Fruit fly (Drosophila melanogaster): Measurements from ENCODE around the gene Pkc98E.

Pkc98E gene

dm6 chr3R:29040526-29041195 lies 1.7 kb downstream of the Pkc98E start (continued):
- TF ChIP-seq CG18262 (tag; optimal IDR thresholded peaks at IDR 0.05) (peak; percentile 76), CrebB (tag; optimal IDR thresholded peaks at IDR 0.05) (peak; percentile 17), dati (GFP tag; IDR thresholded peaks at IDR 0.05) (no peak), CG31365 (tag; optimal IDR thresholded peaks at IDR 0.05) (no peak), toy (GFP tag; IDR thresholded peaks at IDR 0.05) (0 out of 2 replicates have a peak, but pooled peaks have one; percentile 9), Side (GFP tag; optimal IDR thresholded peaks at IDR 0.05) (no peak), CG7839 (tag; optimal IDR thresholded peaks at IDR 0.05) (no peak), CG6813 (GFP tag; optimal IDR thresholded peaks at IDR 0.05) (no peak), crc (GFP tag; optimal IDR thresholded peaks at IDR 0.05) (no peak), CG12219 (GFP tag; optimal IDR thresholded peaks at IDR 0.05) (peak; percentile 46), Spps (tag; optimal IDR thresholded peaks at IDR 0.05) (peak; percentile 13), CG31441 (GFP tag; IDR thresholded peaks at IDR 0.05) (no peak; the same call in 1 of the 2 replicates), Hr3 (GFP tag; optimal IDR thresholded peaks at IDR 0.05) (peak; percentile 70), H2.0 (GFP tag; IDR thresholded peaks at IDR 0.05) (no peak), Bgb (GFP tag; IDR thresholded peaks at IDR 0.05; ENCODE audit: partially characterized antibody) (no peak), cwo (GFP tag; optimal IDR thresholded peaks at IDR 0.05) (peak; percentile 71), zfh1 (GFP tag; IDR thresholded peaks at IDR 0.05) (no peak), Sox102F (GFP tag; optimal IDR thresholded peaks at IDR 0.05) (no peak), CG15514 (GFP tag; optimal IDR thresholded peaks at IDR 0.05) (no peak), Awh (GFP tag; IDR thresholded peaks at IDR 0.05) (peak; percentile 48; the same call in 1 of the 2 replicates), CG6254 (GFP tag; optimal IDR thresholded peaks at IDR 0.05) (no peak), run (tag; optimal IDR thresholded peaks at IDR 0.05) (peak; percentile 77), CG6765 (GFP tag; optimal IDR thresholded peaks at IDR 0.05) (peak; percentile 57), CG10366 (GFP tag; IDR thresholded peaks at IDR 0.05) (peak; percentile 48; the same call in 1 of the 2 replicates), oc (tag; optimal IDR thresholded peaks at IDR 0.05) (no peak), Meics (GFP tag; optimal IDR thresholded peaks at IDR 0.05) (peak; percentile 78), Elba2 (GFP tag; optimal IDR thresholded peaks at IDR 0.05) (no peak), grau (tag; optimal IDR thresholded peaks at IDR 0.05) (peak; percentile 82), CG11560 (tag; IDR thresholded peaks at IDR 0.05) (no peak), CG10979 (tag; optimal IDR thresholded peaks at IDR 0.05) (peak; percentile 60), chinmo (GFP tag; IDR thresholded peaks at IDR 0.05; ENCODE audit: partially characterized antibody) (peak; percentile 64; the same call in 1 of the 4 replicates), pzg (GFP tag; optimal IDR thresholded peaks at IDR 0.05) (no peak), Kr (GFP tag; optimal IDR thresholded peaks at IDR 0.05) (no peak), Trl (optimal IDR thresholded peaks at IDR 0.05) (no peak), Trl (GFP tag; optimal IDR thresholded peaks at IDR 0.05) (no peak), HLH4C (GFP tag; IDR thresholded peaks at IDR 0.05; ENCODE audit: partially characterized antibody) (no peak), exex (tag; optimal IDR thresholded peaks at IDR 0.05) (no peak), sisA (GFP tag; IDR thresholded peaks at IDR 0.05) (peak; percentile 24; the same call in 1 of the 2 replicates), CG4854 (GFP tag; optimal IDR thresholded peaks at IDR 0.05) (peak; percentile 18), crp (GFP tag; optimal IDR thresholded peaks at IDR 0.05) (no peak), HLH54F (GFP tag; optimal IDR thresholded peaks at IDR 0.05) (no peak), esg (GFP tag; conservative IDR thresholded peaks at IDR 0.05) (peak; percentile 54), CG4617 (GFP tag; optimal IDR thresholded peaks at IDR 0.05; ENCODE audit: borderline replicate concordance) (no peak), rib (GFP tag; IDR thresholded peaks at IDR 0.05) (no peak), CG7556 (GFP tag; optimal IDR thresholded peaks at IDR 0.05) (peak; percentile 80), MBD-R2 (GFP tag; IDR thresholded peaks at IDR 0.05) (no peak), CG31388 (GFP tag; optimal IDR thresholded peaks at IDR 0.05) (no peak), hkb (optimal IDR thresholded peaks at IDR 0.05) (no peak), hkb (GFP tag; IDR thresholded peaks at IDR 0.05) (peak; percentile 74), CG12299 (tag; optimal IDR thresholded peaks at IDR 0.05) (peak; percentile 15)
